Fruit fly (Drosophila melanogaster) whole organism, larva: Measurements from ENCODE around the gene PRL-1.

ENCODE experiments used
- noc ChIP-seq: fragments of 200-800 bp; sonication (Bioruptor generic); optimal IDR thresholded peaks from 3 replicates; lab custom pipeline; 2019; ENCODE audit warnings: missing biosample characterization, mild to moderate bottlenecking, missing genetic modification characterization, moderate library complexity

The PRL-1 gene

dm6 chr2L:16282856-16283255 is 25.4 kb upstream of the PRL-1 start:
- no peak for TF ChIP-seq noc (tag; lab: Kevin White, UChicago)

DNA sequence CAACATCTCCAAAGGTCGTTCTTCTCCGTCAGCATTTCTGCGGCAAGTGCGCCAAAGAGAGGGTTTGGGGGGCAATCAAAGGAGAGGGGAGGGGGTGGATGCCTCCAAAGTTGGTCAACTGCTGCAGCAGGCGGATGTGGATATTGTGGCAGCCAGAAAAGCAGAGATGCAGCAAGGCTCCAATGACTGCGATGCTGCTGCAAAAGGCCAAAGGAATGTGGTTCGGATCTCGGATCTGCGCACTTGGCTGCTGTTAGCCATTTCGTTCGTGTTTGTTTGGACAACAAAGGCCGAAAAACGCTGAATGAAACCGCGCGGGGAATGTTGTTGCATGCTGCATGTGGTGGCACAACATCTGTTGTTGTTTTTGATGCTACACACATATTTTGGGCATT is 24.7 kb upstream of the PRL-1 start:
- TF ChIP-seq noc (tag; lab: Kevin White, UChicago): no peak

DNA sequence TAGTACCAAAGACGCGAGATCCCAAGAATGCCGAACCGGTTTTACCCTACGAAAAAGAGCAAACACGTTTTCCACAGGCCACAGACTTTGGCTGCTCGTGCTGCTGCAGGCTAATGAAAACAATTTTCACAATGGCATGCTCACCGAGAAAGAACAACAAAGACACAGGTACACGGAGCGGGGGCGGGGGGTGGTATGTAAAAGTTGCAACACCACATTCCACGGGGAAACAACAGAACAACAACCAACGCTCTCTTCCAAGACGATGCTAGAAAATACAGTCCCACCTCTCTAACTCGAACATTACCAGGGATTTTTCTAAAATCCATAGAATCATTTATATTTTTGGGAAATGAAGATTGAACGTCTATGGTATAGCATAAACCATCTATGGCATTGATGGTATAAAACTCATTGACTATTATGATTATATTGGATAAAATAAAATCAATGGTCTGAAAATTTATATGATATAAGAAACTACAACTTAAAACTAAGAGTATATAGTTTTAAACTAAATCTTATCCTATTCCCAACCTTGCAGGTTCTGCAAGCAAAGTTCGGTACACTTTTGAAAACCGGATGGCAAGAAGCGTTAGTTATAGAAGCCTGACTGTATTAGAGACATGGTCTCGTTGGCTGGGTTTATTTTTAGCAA is 24.1 kb upstream of the PRL-1 start:
- TF ChIP-seq noc (tag; lab: Kevin White, UChicago): no peak

DNA sequence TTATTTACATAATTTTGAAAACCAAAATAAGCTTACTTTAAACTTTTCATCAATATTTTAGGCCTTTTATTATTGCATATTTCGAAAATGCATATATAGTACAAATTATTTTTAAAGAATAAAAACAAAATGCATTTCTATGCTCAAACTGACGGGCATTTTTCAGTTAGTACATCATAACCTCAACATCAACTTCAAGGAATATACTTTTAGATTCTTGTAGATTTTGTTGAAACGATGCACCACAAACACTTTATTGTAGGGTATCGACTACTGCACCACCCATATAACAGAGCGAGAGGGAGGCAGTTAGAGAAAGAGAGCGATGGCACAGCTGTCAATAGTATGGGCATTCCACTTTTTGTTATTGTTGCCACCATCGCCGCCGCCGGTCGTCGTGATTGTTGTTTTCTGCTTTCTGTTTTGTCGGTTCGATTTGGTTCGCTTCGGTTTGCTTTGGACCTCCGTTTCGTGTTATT is 22.4 kb upstream of the PRL-1 start:
- peak; percentile 67 for TF ChIP-seq noc (tag; lab: Kevin White, UChicago)

- no peak for TF ChIP-seq noc (tag; lab: Kevin White, UChicago)
Measured at dm6 chr2L:16278842-16279241, 21.4 kb upstream of the PRL-1 start.

- no peak for TF ChIP-seq noc (tag; lab: Kevin White, UChicago)
Measured at dm6 chr2L:16277922-16278321, 20.5 kb upstream of the PRL-1 start.

DNA sequence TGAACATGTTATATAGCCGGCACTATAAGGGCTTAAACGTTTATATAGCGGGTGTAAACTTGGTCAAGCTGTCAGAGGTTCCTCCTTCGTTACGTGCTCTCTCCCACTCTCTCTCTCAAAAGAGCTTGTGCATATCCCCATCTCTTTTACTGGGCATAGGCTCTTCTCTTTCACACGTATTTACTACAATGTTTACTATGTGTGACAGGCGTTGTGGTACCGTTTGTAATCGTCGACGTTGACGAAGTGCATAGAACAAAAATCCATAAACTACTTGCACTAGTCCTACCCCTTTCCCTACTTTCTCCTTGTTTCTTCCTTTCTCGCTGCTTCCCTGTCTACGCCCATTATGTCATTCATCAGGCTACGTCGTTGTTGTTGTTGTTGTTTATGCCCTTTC is 19.4 kb upstream of the PRL-1 start:
- TF ChIP-seq noc (tag; lab: Kevin White, UChicago): no peak

DNA sequence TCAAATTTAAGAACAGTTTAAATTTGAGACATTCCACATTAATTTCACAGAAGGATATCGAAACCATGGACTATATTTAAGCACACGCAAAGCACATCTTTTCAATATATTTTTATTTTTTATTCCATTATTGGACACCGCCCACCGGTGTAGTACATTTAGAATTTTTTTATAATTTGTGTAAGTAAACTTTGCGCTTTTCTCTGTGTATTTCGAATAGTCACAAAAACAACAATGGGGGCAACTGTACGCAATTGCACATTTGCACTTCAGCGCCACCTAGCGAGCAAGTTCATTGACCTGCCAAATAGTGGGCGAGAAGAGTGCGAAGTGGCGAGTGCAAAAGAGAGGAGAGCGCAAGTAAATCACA is 18.4 kb upstream of the PRL-1 start:
- TF ChIP-seq noc (tag; lab: Kevin White, UChicago): no peak

DNA sequence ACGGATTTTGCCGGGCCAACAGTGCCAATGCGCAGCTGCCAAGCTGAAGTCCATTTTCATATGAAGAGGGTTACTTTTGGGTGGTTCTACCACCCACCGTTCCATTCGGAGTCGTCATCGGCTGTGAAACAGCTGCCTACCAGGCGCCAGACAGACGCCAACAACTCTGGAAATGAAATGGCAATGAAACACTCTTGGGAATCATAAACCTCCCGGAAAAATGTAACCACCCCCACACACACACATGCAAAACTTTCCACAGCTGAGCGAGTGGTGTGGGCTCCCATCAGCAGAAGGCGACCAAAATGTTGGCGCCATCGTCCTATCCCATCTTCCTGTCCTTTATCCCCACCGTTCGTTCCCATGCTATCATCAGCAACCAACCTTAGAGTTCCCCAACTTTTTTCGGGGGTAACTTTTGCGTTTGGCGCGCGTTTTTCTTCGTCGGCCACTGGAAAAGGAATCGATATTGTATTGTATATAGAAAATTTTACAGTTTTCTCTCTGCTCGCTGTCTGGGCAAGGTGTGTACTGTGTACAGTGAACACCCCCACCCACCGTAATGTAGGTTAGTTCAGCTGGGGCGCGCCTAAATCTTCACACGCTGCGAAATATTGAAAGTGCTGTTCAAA is 17.9 kb upstream of the PRL-1 start:
- no peak for TF ChIP-seq noc (tag; lab: Kevin White, UChicago)

dm6 chr2L:16274100-16274499 is 16.7 kb upstream of the PRL-1 start:
- no peak for TF ChIP-seq noc (tag; lab: Kevin White, UChicago)

dm6 chr2L:16273439-16273838 is 16.0 kb upstream of the PRL-1 start:
- no peak for TF ChIP-seq noc (tag; lab: Kevin White, UChicago)

dm6 chr2L:16272730-16273129 is 15.3 kb upstream of the PRL-1 start:
- TF ChIP-seq noc (tag; lab: Kevin White, UChicago): no peak

- TF ChIP-seq noc (tag; lab: Kevin White, UChicago): no peak
Measured at dm6 chr2L:16271486-16271806, 14.0 kb upstream of the PRL-1 start.

DNA sequence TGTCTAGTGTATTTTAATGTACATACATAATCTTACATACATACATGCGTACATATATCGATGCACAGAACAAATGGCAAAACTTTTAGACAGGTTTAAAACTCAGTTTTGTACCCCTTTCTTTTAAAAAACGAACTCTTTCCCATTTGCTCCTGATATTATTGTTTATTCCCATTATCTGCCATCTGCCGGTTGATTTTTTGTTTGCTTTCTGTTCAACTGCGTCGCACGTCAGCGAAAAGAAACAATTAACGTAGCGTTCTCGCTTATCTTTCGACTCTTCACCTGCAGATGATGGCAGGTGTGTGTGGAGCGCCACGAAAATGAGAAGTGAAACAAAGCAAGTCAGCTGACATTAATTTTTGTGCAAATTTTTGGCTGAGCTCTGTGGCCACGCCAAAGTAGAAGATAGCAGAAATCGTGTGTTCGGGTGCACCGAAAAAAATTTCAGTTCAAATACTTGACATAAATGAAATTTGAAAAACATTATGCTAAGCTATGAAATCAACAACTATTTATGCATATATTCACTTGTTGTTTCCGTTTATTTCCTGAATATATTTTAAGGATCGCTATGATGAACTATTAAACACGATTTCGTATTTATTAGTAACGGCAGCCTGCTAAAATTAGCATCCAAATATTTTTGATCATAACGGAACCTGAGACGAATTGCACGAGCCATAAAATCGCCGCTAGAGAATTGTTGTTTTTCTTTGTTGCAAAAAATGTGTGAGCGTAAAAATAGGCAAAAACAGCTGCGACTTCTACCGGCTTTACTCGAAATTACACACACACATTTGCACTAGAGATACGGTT is 13.5 kb upstream of the PRL-1 start:
- peak; percentile 92 for TF ChIP-seq noc (tag; lab: Kevin White, UChicago)

DNA sequence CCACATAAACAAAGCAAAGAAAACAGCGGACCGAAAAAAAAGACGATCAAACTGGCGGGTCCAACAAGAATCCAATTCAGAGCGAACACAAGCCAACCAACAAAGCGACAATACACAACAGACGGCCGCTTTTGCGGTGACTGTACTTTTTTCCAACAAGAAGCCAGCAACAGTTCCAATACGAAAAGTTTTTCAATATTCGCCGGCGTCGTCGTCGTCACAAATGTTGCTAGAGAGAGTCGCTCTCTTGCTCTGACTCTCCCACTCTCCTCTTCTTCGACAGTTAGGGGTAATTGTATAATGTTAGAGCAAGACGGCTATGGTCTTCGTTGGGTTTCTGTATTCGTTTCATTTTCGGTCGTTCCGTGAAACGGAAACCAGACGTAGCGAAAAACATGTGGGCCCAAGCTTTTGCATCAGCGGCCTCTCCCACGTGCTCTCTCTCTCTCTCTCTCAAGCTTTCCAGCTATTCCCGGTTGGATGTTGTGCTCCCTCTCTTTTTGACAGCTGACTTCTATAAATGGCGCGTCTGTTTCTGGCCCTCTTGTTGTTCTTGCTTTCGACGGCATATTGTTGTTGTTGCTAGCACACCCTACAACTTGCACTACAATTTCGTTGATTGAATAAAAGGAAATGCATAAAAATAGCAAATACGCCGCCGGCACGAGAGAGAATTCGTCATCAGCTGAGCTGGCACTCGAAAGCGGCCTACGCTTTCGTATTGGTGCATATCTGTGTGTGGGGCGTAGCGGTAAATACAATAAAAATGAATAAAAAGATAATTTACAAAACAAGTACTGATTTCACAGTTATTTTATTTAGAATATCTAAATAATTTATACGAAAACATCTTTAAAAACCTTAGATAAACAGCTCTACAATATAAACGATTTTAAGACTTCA is 12.1 kb upstream of the PRL-1 start:
- peak; percentile 73 for TF ChIP-seq noc (tag; lab: Kevin White, UChicago)

- TF ChIP-seq noc (tag; lab: Kevin White, UChicago): no peak
Measured at dm6 chr2L:16268869-16269231, 11.4 kb upstream of the PRL-1 start.
